Worm (Caenorhabditis elegans): ENCODE data around the gene C02B10.4.

Gene C02B10.4

ce11 chrIV:5083832-5084231, 7.6 kb upstream of the C02B10.4 start:
- no peak for TF ChIP-seq set-16 (GFP tag; IDR thresholded peaks at IDR 0.05)
- peak; percentile 70 for TF ChIP-seq lin-38 (GFP tag; IDR thresholded peaks at IDR 0.05)

ce11 chrIV:5085782-5086181, 5.6 kb upstream of the C02B10.4 start:
- TF ChIP-seq dpl-1 (GFP tag; optimal IDR thresholded peaks at IDR 0.05) (no peak), set-16 (GFP tag; IDR thresholded peaks at IDR 0.05) (peak; percentile 76), unc-62 (GFP tag; optimal IDR thresholded peaks at IDR 0.05 in 1 of 2) (peak in 1 of 2 experiments; percentile 1), unc-62 (tag; optimal IDR thresholded peaks at IDR 0.05) (no peak), D1046.2 (GFP tag; IDR thresholded peaks at IDR 0.05) (no peak), fos-1 (tag; optimal IDR thresholded peaks at IDR 0.05) (no peak)

ce11 chrIV:5086243-5086960, 5.0 kb upstream of the C02B10.4 start:
- TF ChIP-seq saeg-2 (GFP tag; IDR thresholded peaks at IDR 0.05) (0 out of 2 replicates have a peak, but pooled peaks have one; percentile 8), sdz-12 (GFP tag; optimal IDR thresholded peaks at IDR 0.05) (no peak), lsy-2 (tag; optimal IDR thresholded peaks at IDR 0.05) (peak in 1 of 2 experiments; percentile 7), lin-1 (GFP tag; IDR thresholded peaks at IDR 0.05) (no peak), egl-43 (GFP tag; IDR thresholded peaks at IDR 0.05) (no peak), unc-130 (GFP tag; optimal IDR thresholded peaks at IDR 0.05) (no peak), lin-39 (tag; optimal IDR thresholded peaks at IDR 0.05) (no peak), dve-1 (tag; optimal IDR thresholded peaks at IDR 0.05; ENCODE audit: insufficient read depth) (peak; percentile 29), aha-1 (tag) (peak; percentile 83), ama-1 (optimal IDR thresholded peaks at IDR 0.05) (peak; percentile 18), pha-4 (GFP tag; IDR thresholded peaks at IDR 0.05) (peak; percentile 35; the same call in 1 of the 2 replicates), pha-4 (tag; optimal IDR thresholded peaks at IDR 0.05) (no peak), lim-7 (GFP tag; IDR thresholded peaks at IDR 0.05) (0 out of 2 replicates have a peak, but pooled peaks have one; percentile 30), ceh-44 (GFP tag; IDR thresholded peaks at IDR 0.05) (no peak), dmd-6 (GFP tag; IDR thresholded peaks at IDR 0.05) (no peak; the same call in 1 of the 2 replicates), dmd-8 (GFP tag; IDR thresholded peaks at IDR 0.05) (no peak), spr-1 (tag; optimal IDR thresholded peaks at IDR 0.05) (no peak), F49E8.2 (tag; optimal IDR thresholded peaks at IDR 0.05; ENCODE audit: borderline replicate concordance) (no peak), daf-16 (GFP tag; optimal IDR thresholded peaks at IDR 0.05) (no peak), daf-16 (tag; optimal IDR thresholded peaks at IDR 0.05) (no peak), T26A8.4 (GFP tag; IDR thresholded peaks at IDR 0.05) (0 out of 2 replicates have a peak, but pooled peaks have one; percentile 39), snpc-1.2 (GFP tag; IDR thresholded peaks at IDR 0.05) (peak; percentile 18; the same call in 1 of the 2 replicates), daf-12 (tag; optimal IDR thresholded peaks at IDR 0.05) (no peak), lin-13 (GFP tag; optimal IDR thresholded peaks at IDR 0.05) (no peak), mep-1 (tag; optimal IDR thresholded peaks at IDR 0.05) (peak; percentile 40), ceh-62 (tag; optimal IDR thresholded peaks at IDR 0.05) (no peak), daf-19 (GFP tag; conservative IDR thresholded peaks at IDR 0.05) (0 out of 2 replicates have a peak, but pooled peaks have one; percentile 38), ceh-32 (tag; optimal IDR thresholded peaks at IDR 0.05; ENCODE audit: poor library complexity) (no peak), php-3 (GFP tag; IDR thresholded peaks at IDR 0.05) (no peak), T20F7.1 (GFP tag; optimal IDR thresholded peaks at IDR 0.05) (peak; percentile 55), Y5F2A.4 (GFP tag; optimal IDR thresholded peaks at IDR 0.05) (no peak), nhr-77 (tag; optimal IDR thresholded peaks at IDR 0.05) (peak; percentile 6), lin-29 (GFP tag; IDR thresholded peaks at IDR 0.05) (no peak), unc-62 (GFP tag; optimal IDR thresholded peaks at IDR 0.05 in 1 of 2) (peak in 1 of 2 experiments; percentile 51), unc-62 (tag; optimal IDR thresholded peaks at IDR 0.05) (no peak), vab-7 (GFP tag; IDR thresholded peaks at IDR 0.05) (no peak), duxl-1 (tag; optimal IDR thresholded peaks at IDR 0.05; ENCODE audit: poor library complexity) (peak; percentile 16), mxl-2 (GFP tag; conservative IDR thresholded peaks at IDR 0.05) (no peak), Y105C5A.15 (GFP tag; IDR thresholded peaks at IDR 0.05) (no peak), mes-2 (tag; optimal IDR thresholded peaks at IDR 0.05; ENCODE audit: poor library complexity, severe bottlenecking) (no peak), nhr-25 (tag; optimal IDR thresholded peaks at IDR 0.05; ENCODE audit: borderline replicate concordance, insufficient read depth) (no peak)
